Worm (Caenorhabditis elegans) whole organism, midembryonic: ENCODE results near the gene B0462.4.

Source experiments
- T22C8.4 ChIP-seq: fragments of 200-800 bp; sonication (Bioruptor generic); IDR thresholded peaks from 2 replicates; pipeline ENCODE4 v1.3.6; 2022; ENCODE audit warnings: missing genetic modification characterization, missing compliant biosample characterization
- cog-1 ChIP-seq: sonication (generic microtip); optimal IDR thresholded peaks from 2 replicates; lab custom pipeline; 2016; ENCODE audit warnings: missing genetic modification characterization, missing compliant biosample characterization
- flt-1 ChIP-seq: fragments of 200-800 bp; sonication (Bioruptor generic); IDR thresholded peaks from 2 replicates; pipeline ENCODE4 v1.3.6; 2022; ENCODE audit warnings: missing genetic modification characterization, missing compliant biosample characterization
- klf-2 ChIP-seq: fragments of 200-800 bp; sonication (Bioruptor generic); conservative IDR thresholded peaks from 2 replicates; pipeline ENCODE4 v1.3.6; 2022; ENCODE audit warnings: missing genetic modification reagents, missing genetic modification characterization, missing compliant biosample characterization
- med-1 ChIP-seq: sonication (generic microtip); optimal IDR thresholded peaks from 2 replicates; lab custom pipeline; 2017; ENCODE audit warnings: missing genetic modification characterization, mild to moderate bottlenecking, missing compliant biosample characterization, antibody characterized with exemption, missing genetic modification reagents; ENCODE audit not compliant: insufficient read depth
- ref-1 ChIP-seq: fragments of 200-800 bp; sonication (Bioruptor generic); conservative IDR thresholded peaks from 2 replicates; pipeline ENCODE4 v1.3.6; 2022; ENCODE audit warnings: missing genetic modification reagents, missing genetic modification characterization, missing compliant biosample characterization
- tab-1 ChIP-seq: fragments of 200-800 bp; sonication (Bioruptor generic); IDR thresholded peaks from 2 replicates; pipeline ENCODE4 v1.3.6; 2022; ENCODE audit warnings: missing genetic modification characterization, missing compliant biosample characterization
- ztf-23 ChIP-seq: fragments of 200-800 bp; sonication (Bioruptor generic); IDR thresholded peaks from 2 replicates; pipeline ENCODE4 v1.3.6; 2022; ENCODE audit warnings: missing genetic modification reagents, missing genetic modification characterization, missing compliant biosample characterization
- ztf-29 ChIP-seq: fragments of 200-800 bp; sonication (Bioruptor generic); IDR thresholded peaks from 2 replicates; pipeline ENCODE4 v1.3.6; 2022; ENCODE audit warnings: missing genetic modification reagents, missing genetic modification characterization, missing compliant biosample characterization

The B0462.4 gene

ce11 chrV:18355742-18356141, 24.8 kb upstream of the B0462.4 start, which contains the start of gene C08E8.2:
TSS of gene C08E8.2 (minus strand) at chrV:18355842.
- TF ChIP-seq ref-1 (GFP tag; lab: Robert Waterston, UW) (no peak), ztf-29 (GFP tag; lab: Robert Waterston, UW) (no peak), cog-1 (tag; lab: Kevin White, UChicago) (no peak), klf-2 (GFP tag; lab: Robert Waterston, UW) (no peak), med-1 (no peak), tab-1 (GFP tag; lab: Robert Waterston, UW) (no peak), ztf-23 (GFP tag; lab: Robert Waterston, UW) (no peak), T22C8.4 (GFP tag; lab: Robert Waterston, UW) (no peak), flt-1 (GFP tag; lab: Robert Waterston, UW) (no peak)

- no peak for TF ChIP-seq ref-1 (GFP tag; lab: Robert Waterston, UW)
- no peak for TF ChIP-seq klf-2 (GFP tag; lab: Robert Waterston, UW)
- no peak for TF ChIP-seq tab-1 (GFP tag; lab: Robert Waterston, UW)
- no peak for TF ChIP-seq cog-1 (tag; lab: Kevin White, UChicago)
- TF ChIP-seq ztf-23 (GFP tag; lab: Robert Waterston, UW), result no peak
- no peak for TF ChIP-seq ztf-29 (GFP tag; lab: Robert Waterston, UW)
- no peak for TF ChIP-seq T22C8.4 (GFP tag; lab: Robert Waterston, UW)
- no peak for TF ChIP-seq flt-1 (GFP tag; lab: Robert Waterston, UW)
- TF ChIP-seq med-1, result no peak
Measured at ce11 chrV:18354299-18354698, 23.3 kb upstream of the B0462.4 start.

- no peak for TF ChIP-seq T22C8.4 (GFP tag; lab: Robert Waterston, UW)
- TF ChIP-seq klf-2 (GFP tag; lab: Robert Waterston, UW), result no peak
- no peak for TF ChIP-seq ztf-29 (GFP tag; lab: Robert Waterston, UW)
- TF ChIP-seq flt-1 (GFP tag; lab: Robert Waterston, UW), result no peak
- TF ChIP-seq cog-1 (tag; lab: Kevin White, UChicago), result no peak
- TF ChIP-seq ztf-23 (GFP tag; lab: Robert Waterston, UW), result no peak
- no peak for TF ChIP-seq ref-1 (GFP tag; lab: Robert Waterston, UW)
- TF ChIP-seq tab-1 (GFP tag; lab: Robert Waterston, UW), result no peak
- TF ChIP-seq med-1, result no peak
Measured at ce11 chrV:18350721-18351120, 19.7 kb upstream of the B0462.4 start, which contains the start of gene C08E8.11. TSS of gene C08E8.11 (plus strand) at chrV:18351021.

ce11 chrV:18350046-18350445, 19.1 kb upstream of the B0462.4 start, which contains the start of gene C08E8.3:
TSS of gene C08E8.3 (plus strand) at chrV:18350129.
- TF ChIP-seq med-1 (no peak), tab-1 (GFP tag; lab: Robert Waterston, UW) (no peak), cog-1 (tag; lab: Kevin White, UChicago) (no peak), flt-1 (GFP tag; lab: Robert Waterston, UW) (no peak), ref-1 (GFP tag; lab: Robert Waterston, UW) (no peak), ztf-23 (GFP tag; lab: Robert Waterston, UW) (no peak), T22C8.4 (GFP tag; lab: Robert Waterston, UW) (no peak), klf-2 (GFP tag; lab: Robert Waterston, UW) (no peak), ztf-29 (GFP tag; lab: Robert Waterston, UW) (no peak)

DNA sequence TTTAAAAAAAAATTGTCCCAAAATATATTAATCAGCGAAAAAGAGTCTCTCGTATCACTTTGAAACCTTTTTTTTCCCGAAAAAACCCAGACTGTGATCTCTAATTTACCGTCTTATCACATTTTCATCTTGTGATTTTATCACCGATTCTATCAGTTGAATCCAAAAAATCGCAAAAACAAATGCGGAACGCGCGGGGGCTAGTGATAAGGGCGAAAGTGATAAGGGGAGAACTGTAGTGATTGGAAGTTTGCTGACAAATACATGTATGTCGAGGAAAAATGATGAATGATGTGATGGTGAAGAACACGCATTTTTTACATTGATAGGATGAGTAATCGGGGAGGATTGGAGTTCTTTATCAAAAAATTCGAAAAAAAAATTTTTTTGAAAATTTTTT, 15.1 kb upstream of the B0462.4 start:
- no peak for TF ChIP-seq klf-2 (GFP tag; lab: Robert Waterston, UW)
- no peak for TF ChIP-seq ztf-23 (GFP tag; lab: Robert Waterston, UW)
- no peak for TF ChIP-seq ztf-29 (GFP tag; lab: Robert Waterston, UW)
- no peak for TF ChIP-seq cog-1 (tag; lab: Kevin White, UChicago)
- TF ChIP-seq med-1, result no peak
- TF ChIP-seq T22C8.4 (GFP tag; lab: Robert Waterston, UW), result no peak
- no peak for TF ChIP-seq ref-1 (GFP tag; lab: Robert Waterston, UW)
- no peak for TF ChIP-seq flt-1 (GFP tag; lab: Robert Waterston, UW)
- no peak for TF ChIP-seq tab-1 (GFP tag; lab: Robert Waterston, UW)

DNA sequence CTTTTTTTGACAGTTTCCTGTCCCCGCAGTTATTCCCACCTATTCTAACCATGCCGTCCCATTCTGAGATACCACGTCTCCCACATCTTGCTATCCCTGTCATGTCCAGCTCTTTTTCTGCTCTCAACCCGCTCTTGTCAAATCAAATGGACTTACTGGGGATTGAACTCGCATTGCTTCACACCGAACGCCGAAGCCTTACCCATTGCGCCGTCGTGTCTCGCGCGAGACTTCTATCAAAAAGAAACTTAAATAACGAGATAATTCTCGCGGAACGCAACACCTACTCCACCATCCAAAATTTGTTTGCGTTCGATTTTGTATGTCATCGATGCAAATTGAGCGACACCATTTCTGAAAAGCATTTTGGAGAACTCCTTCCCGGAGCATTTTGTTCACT, 13.2 kb upstream of the B0462.4 start:
- TF ChIP-seq T22C8.4 (GFP tag; lab: Robert Waterston, UW) (no peak), ztf-23 (GFP tag; lab: Robert Waterston, UW) (no peak)

DNA sequence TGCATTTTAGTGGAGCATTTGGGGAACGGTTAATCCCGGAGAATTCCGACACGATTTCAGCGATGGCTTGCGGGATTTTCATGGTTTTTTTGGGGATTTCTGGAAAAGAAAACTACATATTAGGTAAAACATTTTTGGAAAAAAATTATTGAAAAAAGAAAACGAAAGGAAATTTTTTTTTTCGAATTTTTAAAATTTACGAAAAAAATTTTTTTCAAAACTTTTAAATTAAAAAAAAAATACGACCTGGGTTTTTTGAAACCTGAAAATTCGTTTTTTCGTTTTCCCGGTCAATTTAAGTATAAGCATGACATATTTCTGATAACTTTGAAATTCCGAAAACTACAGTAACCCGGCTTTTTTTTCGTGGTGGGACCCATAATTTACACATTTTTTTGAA, 8.8 kb upstream of the B0462.4 start, which contains the start of gene C08E8.10:
C08E8.10 (minus strand) TSS at position 101 of the 400 bp plus-strand sequence.
- TF ChIP-seq tab-1 (GFP tag; lab: Robert Waterston, UW), result no peak
- no peak for TF ChIP-seq klf-2 (GFP tag; lab: Robert Waterston, UW)
- no peak for TF ChIP-seq ztf-23 (GFP tag; lab: Robert Waterston, UW)

ce11 chrV:18337643-18338042, 6.7 kb upstream of the B0462.4 start:
- no peak for TF ChIP-seq ztf-23 (GFP tag; lab: Robert Waterston, UW)
- TF ChIP-seq T22C8.4 (GFP tag; lab: Robert Waterston, UW), result peak; percentile 51; the same call in 1 of the 2 replicates

DNA sequence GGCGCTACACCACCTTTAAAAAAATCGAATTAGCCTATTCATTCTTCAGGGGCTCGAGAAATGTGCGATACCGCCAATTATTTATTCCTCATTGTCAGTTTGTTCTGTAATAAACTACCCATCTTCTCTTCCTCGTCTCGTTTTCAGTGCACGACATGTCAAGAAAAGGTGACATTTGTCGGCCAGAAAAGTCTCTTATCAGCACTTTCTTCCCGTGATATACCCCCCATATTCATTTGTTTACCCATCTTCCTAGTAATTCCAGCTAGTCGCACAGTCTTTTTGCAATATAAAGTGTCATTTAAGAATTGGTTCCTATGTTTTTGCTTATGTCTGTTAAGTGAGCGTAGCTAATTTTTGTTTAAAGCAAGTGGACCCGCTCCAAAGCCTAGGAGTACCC, 6.5 kb downstream of the B0462.4 start:
- TF ChIP-seq tab-1 (GFP tag; lab: Robert Waterston, UW) (no peak), klf-2 (GFP tag; lab: Robert Waterston, UW) (no peak), ztf-29 (GFP tag; lab: Robert Waterston, UW) (no peak), flt-1 (GFP tag; lab: Robert Waterston, UW) (no peak), ztf-23 (GFP tag; lab: Robert Waterston, UW) (no peak), ref-1 (GFP tag; lab: Robert Waterston, UW) (no peak), T22C8.4 (GFP tag; lab: Robert Waterston, UW) (no peak), med-1 (no peak), cog-1 (tag; lab: Kevin White, UChicago) (no peak)

ce11 chrV:18323231-18323630, 7.8 kb downstream of the B0462.4 start, which contains the start of gene B0462.5:
TSS of gene B0462.5 (minus strand) at chrV:18323331.
- TF ChIP-seq ztf-29 (GFP tag; lab: Robert Waterston, UW) (no peak), ztf-23 (GFP tag; lab: Robert Waterston, UW) (no peak), ref-1 (GFP tag; lab: Robert Waterston, UW) (no peak), med-1 (no peak), T22C8.4 (GFP tag; lab: Robert Waterston, UW) (no peak), tab-1 (GFP tag; lab: Robert Waterston, UW) (no peak), klf-2 (GFP tag; lab: Robert Waterston, UW) (no peak), cog-1 (tag; lab: Kevin White, UChicago) (no peak), flt-1 (GFP tag; lab: Robert Waterston, UW) (no peak)
